Fruit fly (Drosophila melanogaster) S2 (cell line): ENCODE measurements around the gene RpS25.

ENCODE experiments used
- CG8478 ChIP-seq: fragments of >200 bp; optimal IDR thresholded peaks from 2 replicates; lab custom pipeline; 2018
- CTCF ChIP-seq, 2 experiments: fragments of >200 bp; optimal IDR thresholded peaks; 2 replicates each; lab custom pipeline; 2018

dm6 chr3R:11224478-11224877, 8.4 kb upstream of the RpS25 start:
- TF ChIP-seq CTCF (optimal IDR thresholded peaks at IDR 0.05; lab: Kevin White, UChicago) (no peak), CG8478 (no peak)
